Fruit fly (Drosophila melanogaster) whole organism, pupa: ENCODE measurements around the gene CG14174.

ENCODE experiments used
- CG12605 ChIP-seq: fragments of 200-800 bp; sonication (Bioruptor generic); IDR thresholded peaks from 2 replicates; pipeline ENCODE4 v1.3.6; 2022; ENCODE audit warnings: missing biosample characterization, missing genetic modification characterization
- CG15710 ChIP-seq: fragments of 200-800 bp; sonication (Bioruptor generic); optimal IDR thresholded peaks from 2 replicates; lab custom pipeline; 2018; ENCODE audit warnings: missing biosample characterization, mild to moderate bottlenecking, missing genetic modification characterization, moderate library complexity
- Pif1B ChIP-seq: fragments of 200-800 bp; sonication (Bioruptor generic); optimal IDR thresholded peaks from 3 replicates; lab custom pipeline; 2016; ENCODE audit warnings: missing biosample characterization, missing genetic modification characterization
- rn ChIP-seq: fragments of 200-800 bp; sonication (Bioruptor generic); IDR thresholded peaks from 2 replicates; pipeline ENCODE4 v1.3.6; 2022; ENCODE audit warnings: missing biosample characterization, missing genetic modification characterization

- TF ChIP-seq rn (GFP tag; lab: Robert Waterston, UW) (no peak), CG12605 (no peak), Pif1B (GFP tag; lab: Kevin White, UChicago) (no peak), CG15710 (tag; lab: Kevin White, UChicago) (no peak)
Observed at dm6 chr3L:9697527-9697883, 21.6 kb upstream of the CG14174 start.
